Fruit fly (Drosophila melanogaster): ENCODE data around the gene Cpr65Ay.

Gene Cpr65Ay

DNA sequence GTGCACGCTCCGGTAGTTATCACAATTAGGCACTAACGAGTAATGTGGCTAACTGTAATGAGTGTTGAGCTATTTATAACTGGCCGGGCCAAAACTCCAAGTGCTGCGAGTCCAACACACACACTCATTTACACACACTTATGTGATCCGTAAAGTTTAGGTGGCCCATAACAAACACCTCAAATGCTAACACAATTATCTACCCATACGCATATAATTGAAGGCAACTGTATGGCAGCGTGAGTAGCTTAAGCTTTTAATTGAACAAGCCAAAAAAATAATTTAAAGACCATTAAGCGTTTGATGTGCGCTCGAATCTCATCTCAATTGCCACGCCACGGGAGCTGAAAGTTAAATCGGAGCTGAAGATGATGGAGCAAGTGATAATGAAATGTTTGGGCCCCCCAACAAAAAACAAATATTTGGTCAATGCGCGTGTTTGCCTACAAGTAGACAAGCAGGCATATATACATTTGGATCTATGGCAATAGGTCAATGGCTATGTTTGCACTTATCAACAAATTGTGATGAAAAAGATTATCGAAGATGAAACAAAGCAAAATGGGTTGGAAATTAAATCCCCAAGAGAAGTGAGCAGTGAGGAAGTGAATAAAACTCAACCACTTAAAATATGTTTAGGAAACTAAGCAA, 18.4 kb downstream of the Cpr65Ay start, which contains the start of gene Cpr65Av (continued):
- TF ChIP-seq CG18262 (tag; optimal IDR thresholded peaks at IDR 0.05) (no peak), Nf-YC (tag; optimal IDR thresholded peaks at IDR 0.05) (no peak), Ptx1 (GFP tag; IDR thresholded peaks at IDR 0.05) (no peak), CG1529 (GFP tag; optimal IDR thresholded peaks at IDR 0.05) (peak; percentile 20), Mrtf (GFP tag; IDR thresholded peaks at IDR 0.05) (no peak), CG11695 (GFP tag; IDR thresholded peaks at IDR 0.05) (no peak), CG5953 (GFP tag; IDR thresholded peaks at IDR 0.05) (no peak), CG3995 (GFP tag; optimal IDR thresholded peaks at IDR 0.05) (no peak), nom (GFP tag; optimal IDR thresholded peaks at IDR 0.05) (no peak), CG6654 (GFP tag; optimal IDR thresholded peaks at IDR 0.05) (no peak), ase (GFP tag; IDR thresholded peaks at IDR 0.05) (no peak), Asciz (GFP tag; optimal IDR thresholded peaks at IDR 0.05) (peak; percentile 33), Ravus (GFP tag; IDR thresholded peaks at IDR 0.05) (no peak), BEAF-32 (GFP tag; optimal IDR thresholded peaks at IDR 0.05) (no peak), CG2678 (tag; optimal IDR thresholded peaks at IDR 0.05) (peak; percentile 27), ash1 (GFP tag; optimal IDR thresholded peaks at IDR 0.05) (no peak), CTCF (GFP tag; optimal IDR thresholded peaks at IDR 0.05) (no peak), Gug (GFP tag; IDR thresholded peaks at IDR 0.05) (no peak), nmo (GFP tag; optimal IDR thresholded peaks at IDR 0.05) (no peak), Kr (GFP tag; optimal IDR thresholded peaks at IDR 0.05) (no peak), mld (GFP tag; IDR thresholded peaks at IDR 0.05; ENCODE audit: partially characterized antibody) (no peak), NC2α (GFP tag; optimal IDR thresholded peaks at IDR 0.05) (no peak), tup (GFP tag; optimal IDR thresholded peaks at IDR 0.05) (no peak), exex (tag; optimal IDR thresholded peaks at IDR 0.05) (no peak), emc (GFP tag; optimal IDR thresholded peaks at IDR 0.05) (no peak), lola (GFP tag; optimal IDR thresholded peaks at IDR 0.05) (no peak), odd (GFP tag; optimal IDR thresholded peaks at IDR 0.05) (peak; percentile 33), CG1647 (GFP tag; optimal IDR thresholded peaks at IDR 0.05) (no peak), stc (GFP tag; IDR thresholded peaks at IDR 0.05) (no peak), Hr78 (GFP tag; optimal IDR thresholded peaks at IDR 0.05) (peak in 1 of 2 experiments; percentile 33), run (tag; optimal IDR thresholded peaks at IDR 0.05) (no peak), eve (GFP tag; optimal IDR thresholded peaks at IDR 0.05) (peak in 1 of 2 experiments; percentile 21), ewg (GFP tag; optimal IDR thresholded peaks at IDR 0.05) (no peak), BtbVII (GFP tag; optimal IDR thresholded peaks at IDR 0.05) (peak; percentile 5), YL-1 (GFP tag; optimal IDR thresholded peaks at IDR 0.05) (no peak), nau (GFP tag; optimal IDR thresholded peaks at IDR 0.05) (peak; percentile 3), CG32767 (GFP tag; IDR thresholded peaks at IDR 0.05) (no peak), ap (GFP tag; IDR thresholded peaks at IDR 0.05) (no peak), CG7786 (GFP tag; optimal IDR thresholded peaks at IDR 0.05) (no peak), CG12236 (GFP tag; optimal IDR thresholded peaks at IDR 0.05) (no peak), CG16779 (GFP tag; IDR thresholded peaks at IDR 0.05) (no peak), bcd (GFP tag; optimal IDR thresholded peaks at IDR 0.05) (no peak), ems (GFP tag; optimal IDR thresholded peaks at IDR 0.05) (no peak), wek (GFP tag; optimal IDR thresholded peaks at IDR 0.05) (peak; percentile 50), CG2116 (GFP tag; optimal IDR thresholded peaks at IDR 0.05) (no peak), Fer2 (tag; optimal IDR thresholded peaks at IDR 0.05) (no peak), CG33213 (GFP tag; optimal IDR thresholded peaks at IDR 0.05) (no peak), btn (GFP tag; optimal IDR thresholded peaks at IDR 0.05) (no peak)
